Fruit fly (Drosophila melanogaster) whole organism, embryonic: ENCODE measurements around the gene Actn.

Experiments
- B-H2 ChIP-seq: fragments of 200-800 bp; sonication (Bioruptor generic); optimal IDR thresholded peaks from 2 replicates; lab custom pipeline; 2018; ENCODE audit warnings: missing biosample characterization, mild to moderate bottlenecking, missing genetic modification characterization
- Blimp-1 ChIP-seq: fragments of 200-800 bp; sonication (Bioruptor generic); optimal IDR thresholded peaks from 3 replicates; lab custom pipeline; 2018; ENCODE audit warnings: missing biosample characterization, missing genetic modification characterization, mild to moderate bottlenecking, moderate library complexity, missing genetic modification reagents
- C15 ChIP-seq: fragments of 200-800 bp; sonication (Bioruptor generic); IDR thresholded peaks from 3 replicates; pipeline ENCODE4 v1.3.6; 2022; ENCODE audit warnings: missing biosample characterization, missing genetic modification characterization
- CG10274 ChIP-seq: fragments of 200-800 bp; sonication (Bioruptor generic); optimal IDR thresholded peaks from 3 replicates; lab custom pipeline; 2017; ENCODE audit warnings: missing biosample characterization, mild to moderate bottlenecking, missing genetic modification characterization
- CG11093 ChIP-seq: fragments of 200-800 bp; sonication (Bioruptor generic); IDR thresholded peaks from 3 replicates; pipeline ENCODE4 v1.3.6; 2022; ENCODE audit warnings: missing biosample characterization, missing genetic modification characterization
- CG11696 ChIP-seq: fragments of 200-800 bp; sonication (Bioruptor generic); IDR thresholded peaks from 2 replicates; pipeline ENCODE4 v1.3.6; 2022; ENCODE audit warnings: missing biosample characterization, missing genetic modification characterization
- CG17361 ChIP-seq: fragments of 200-800 bp; sonication (Bioruptor generic); IDR thresholded peaks from 3 replicates; pipeline ENCODE4 v1.3.6; 2022; ENCODE audit warnings: missing biosample characterization, missing genetic modification characterization
- CG2199 ChIP-seq: fragments of 200-800 bp; sonication (Bioruptor generic); IDR thresholded peaks from 3 replicates; pipeline ENCODE4 v1.3.6; 2022; ENCODE audit warnings: missing biosample characterization, missing genetic modification characterization
- CG31224 ChIP-seq: fragments of 200-800 bp; sonication (Bioruptor generic); IDR thresholded peaks from 2 replicates; pipeline ENCODE4 v1.3.6; 2022; ENCODE audit warnings: missing biosample characterization, missing genetic modification characterization
- CG32767 ChIP-seq: fragments of 200-800 bp; sonication (Bioruptor generic); IDR thresholded peaks from 2 replicates; pipeline ENCODE4 v1.3.6; 2022; ENCODE audit warnings: missing biosample characterization, missing genetic modification characterization
- CG34376 ChIP-seq: fragments of 200-800 bp; sonication (Bioruptor generic); optimal IDR thresholded peaks from 2 replicates; lab custom pipeline; 2018; ENCODE audit warnings: missing biosample characterization, mild to moderate bottlenecking, missing genetic modification characterization
- CG4424 ChIP-seq: fragments of 200-800 bp; sonication (Bioruptor generic); optimal IDR thresholded peaks from 3 replicates; lab custom pipeline; 2016; ENCODE audit warnings: missing biosample characterization, missing genetic modification characterization
- CG7839 ChIP-seq: fragments of 200-800 bp; sonication (Bioruptor generic); optimal IDR thresholded peaks from 3 replicates; lab custom pipeline; 2018; ENCODE audit warnings: missing biosample characterization, mild to moderate bottlenecking, missing genetic modification characterization, moderate library complexity
- CG8924 ChIP-seq: fragments of 200-800 bp; optimal IDR thresholded peaks from 3 replicates; lab custom pipeline; 2019; ENCODE audit warnings: missing biosample characterization, mild to moderate bottlenecking, missing genetic modification characterization, moderate library complexity
- CG8944 ChIP-seq: fragments of 200-800 bp; sonication (Bioruptor generic); optimal IDR thresholded peaks from 3 replicates; lab custom pipeline; 2016; ENCODE audit warnings: missing biosample characterization, missing genetic modification characterization
- CG9609 ChIP-seq: fragments of 200-800 bp; sonication (Bioruptor generic); optimal IDR thresholded peaks from 3 replicates; lab custom pipeline; 2016; ENCODE audit warnings: missing biosample characterization, missing genetic modification characterization
- D ChIP-seq, 2 experiments: fragments of 200-800 bp in 1 of 2; fragments of >200 bp in 1 of 2; sonication (Bioruptor generic) in 1 of 2; optimal IDR thresholded peaks; 2 replicates in 1 of 2; 3 replicates in 1 of 2; lab custom pipeline; 2017; ENCODE audit warnings: mild to moderate bottlenecking in 1 of 2, missing biosample characterization in 1 of 2, missing genetic modification characterization in 1 of 2, missing genetic modification reagents in 1 of 2
- D19A ChIP-seq: fragments of 200-800 bp; optimal IDR thresholded peaks from 3 replicates; lab custom pipeline; 2019; ENCODE audit warnings: missing biosample characterization, mild to moderate bottlenecking, missing genetic modification characterization, moderate library complexity
- Deaf1 ChIP-seq: fragments of 200-800 bp; optimal IDR thresholded peaks from 3 replicates; lab custom pipeline; 2019; ENCODE audit warnings: missing biosample characterization, mild to moderate bottlenecking, missing genetic modification characterization, moderate library complexity
- GATAe ChIP-seq: fragments of 200-800 bp; sonication (Bioruptor generic); conservative IDR thresholded peaks from 2 replicates; pipeline ENCODE4 v1.3.6; 2022; ENCODE audit warnings: missing biosample characterization, missing genetic modification characterization
- Gug ChIP-seq: fragments of 200-800 bp; sonication (Bioruptor generic); IDR thresholded peaks from 4 replicates; pipeline ENCODE4 v1.3.6; 2022; ENCODE audit warnings: missing biosample characterization, missing genetic modification characterization
- Hand ChIP-seq: fragments of 200-800 bp; sonication (Bioruptor generic); optimal IDR thresholded peaks from 2 replicates; lab custom pipeline; 2017; ENCODE audit warnings: mild to moderate bottlenecking, missing biosample characterization, missing genetic modification reagents, missing genetic modification characterization
- Mad ChIP-seq: fragments of 200-800 bp; sonication (Bioruptor generic); optimal IDR thresholded peaks from 2 replicates; lab custom pipeline; 2016; ENCODE audit warnings: missing biosample characterization, missing genetic modification characterization
- Nf-YB ChIP-seq: fragments of 200-800 bp; sonication (Bioruptor generic); optimal IDR thresholded peaks from 3 replicates; lab custom pipeline; 2019; ENCODE audit warnings: missing biosample characterization, mild to moderate bottlenecking, missing genetic modification characterization, moderate library complexity
- Pdp1 ChIP-seq, 2 experiments: fragments of 200-800 bp; sonication (Bioruptor generic); optimal IDR thresholded peaks; 3 replicates each; lab custom pipeline; 2016; ENCODE audit warnings: missing biosample characterization in 2 of 2, missing genetic modification characterization in 2 of 2, mild to moderate bottlenecking in 1 of 2, moderate library complexity in 1 of 2
- Sry-β ChIP-seq: fragments of 200-800 bp; sonication (Bioruptor generic); optimal IDR thresholded peaks from 2 replicates; lab custom pipeline; 2018; ENCODE audit warnings: missing biosample characterization, mild to moderate bottlenecking, missing genetic modification characterization, moderate library complexity
- Taf1 ChIP-seq: fragments of 200-800 bp; sonication (Bioruptor generic); IDR thresholded peaks from 2 replicates; pipeline ENCODE4 v1.3.6; 2022; ENCODE audit warnings: missing biosample characterization, missing genetic modification characterization
- ac ChIP-seq: fragments of 200-800 bp; sonication (Bioruptor generic); optimal IDR thresholded peaks from 3 replicates; lab custom pipeline; 2017; ENCODE audit warnings: missing biosample characterization, mild to moderate bottlenecking, missing genetic modification characterization
- amos ChIP-seq: fragments of 200-800 bp; sonication (Bioruptor generic); IDR thresholded peaks from 2 replicates; pipeline ENCODE4 v1.3.6; 2022; ENCODE audit warnings: missing biosample characterization, missing genetic modification characterization; ENCODE audit not compliant: partially characterized antibody
- bowl ChIP-seq: fragments of 200-800 bp; sonication (Bioruptor generic); IDR thresholded peaks from 2 replicates; pipeline ENCODE4 v1.3.6; 2022; ENCODE audit warnings: missing biosample characterization, missing genetic modification characterization
- br ChIP-seq: fragments of >200 bp; optimal IDR thresholded peaks from 2 replicates; lab custom pipeline; 2017
- cato ChIP-seq: fragments of 200-800 bp; sonication (Bioruptor generic); optimal IDR thresholded peaks from 2 replicates; lab custom pipeline; 2016; ENCODE audit warnings: missing biosample characterization, missing genetic modification characterization, borderline replicate concordance
- cg ChIP-seq: fragments of 200-800 bp; sonication (Bioruptor generic); optimal IDR thresholded peaks from 3 replicates; lab custom pipeline; 2019; ENCODE audit warnings: missing biosample characterization, mild to moderate bottlenecking, missing genetic modification characterization, moderate library complexity
- cwo ChIP-seq: fragments of 200-800 bp; sonication (Bioruptor generic); optimal IDR thresholded peaks from 3 replicates; lab custom pipeline; 2017; ENCODE audit warnings: missing biosample characterization, missing genetic modification characterization, mild to moderate bottlenecking, moderate library complexity, missing genetic modification reagents
- dati ChIP-seq: fragments of 200-800 bp; sonication (Bioruptor generic); IDR thresholded peaks from 2 replicates; pipeline ENCODE4 v1.3.6; 2022; ENCODE audit warnings: missing biosample characterization, missing genetic modification characterization
- dm ChIP-seq: fragments of 200-800 bp; sonication (Bioruptor generic); optimal IDR thresholded peaks from 3 replicates; lab custom pipeline; 2016; ENCODE audit warnings: missing biosample characterization, missing genetic modification characterization
- emc ChIP-seq: fragments of 200-800 bp; sonication (Bioruptor generic); optimal IDR thresholded peaks from 2 replicates; lab custom pipeline; 2016; ENCODE audit warnings: missing biosample characterization, missing genetic modification characterization
- ems ChIP-seq: fragments of 200-800 bp; sonication (Bioruptor generic); optimal IDR thresholded peaks from 3 replicates; lab custom pipeline; 2016; ENCODE audit warnings: missing biosample characterization, missing genetic modification characterization
- esg ChIP-seq: fragments of 200-800 bp; sonication (Bioruptor generic); conservative IDR thresholded peaks from 2 replicates; pipeline ENCODE4 v1.3.6; 2022; ENCODE audit warnings: missing biosample characterization, missing genetic modification characterization
- fd102C ChIP-seq: fragments of 200-800 bp; sonication (Bioruptor generic); optimal IDR thresholded peaks from 2 replicates; lab custom pipeline; 2018; ENCODE audit warnings: missing biosample characterization, mild to moderate bottlenecking, missing genetic modification characterization, moderate library complexity
- fd3F ChIP-seq: fragments of 200-800 bp; sonication (Bioruptor generic); optimal IDR thresholded peaks from 2 replicates; lab custom pipeline; 2018; ENCODE audit warnings: missing biosample characterization, mild to moderate bottlenecking, missing genetic modification characterization, moderate library complexity
- gcm ChIP-seq: fragments of 200-800 bp; sonication (Bioruptor generic); optimal IDR thresholded peaks from 2 replicates; lab custom pipeline; 2019; ENCODE audit warnings: missing biosample characterization, mild to moderate bottlenecking, missing genetic modification characterization, moderate library complexity
- h ChIP-seq: fragments of >200 bp; optimal IDR thresholded peaks from 2 replicates; lab custom pipeline; 2017
- jigr1 ChIP-seq: fragments of 200-800 bp; sonication (Bioruptor generic); IDR thresholded peaks from 3 replicates; pipeline ENCODE4 v1.3.6; 2022; ENCODE audit warnings: missing biosample characterization, missing genetic modification characterization
- klu ChIP-seq: fragments of 200-800 bp; sonication (Bioruptor generic); IDR thresholded peaks from 2 replicates; pipeline ENCODE4 v1.3.6; 2022; ENCODE audit warnings: missing biosample characterization, missing genetic modification characterization
- mld ChIP-seq: fragments of 200-800 bp; sonication (Bioruptor generic); IDR thresholded peaks from 3 replicates; pipeline ENCODE4 v1.3.6; 2022; ENCODE audit warnings: missing biosample characterization, missing genetic modification characterization; ENCODE audit not compliant: partially characterized antibody
- peb ChIP-seq: fragments of 200-800 bp; sonication (Bioruptor generic); IDR thresholded peaks from 2 replicates; pipeline ENCODE4 v1.3.6; 2022; ENCODE audit warnings: missing biosample characterization, missing genetic modification characterization
- sqz ChIP-seq: fragments of 200-800 bp; sonication (Bioruptor generic); optimal IDR thresholded peaks from 3 replicates; lab custom pipeline; 2018; ENCODE audit warnings: missing biosample characterization, mild to moderate bottlenecking, missing genetic modification characterization
- stwl ChIP-seq: fragments of 200-800 bp; sonication (Bioruptor generic); optimal IDR thresholded peaks from 3 replicates; lab custom pipeline; 2018; ENCODE audit warnings: missing biosample characterization, mild to moderate bottlenecking, missing genetic modification characterization, moderate library complexity
- ttk ChIP-seq: fragments of 200-800 bp; sonication (Bioruptor generic); IDR thresholded peaks from 2 replicates; pipeline ENCODE4 v2.1.2; 2022; ENCODE audit warnings: missing biosample characterization, missing genetic modification characterization
- vfl ChIP-seq: fragments of 200-800 bp; sonication (Bioruptor generic); optimal IDR thresholded peaks from 2 replicates; lab custom pipeline; 2016; ENCODE audit warnings: missing biosample characterization, missing genetic modification characterization
- zf30C ChIP-seq: fragments of 200-800 bp; sonication (Bioruptor generic); optimal IDR thresholded peaks from 3 replicates; lab custom pipeline; 2018; ENCODE audit warnings: missing biosample characterization, mild to moderate bottlenecking, missing genetic modification characterization

The Actn gene

dm6 chrX:2061119-2061518, 19.0 kb upstream of the Actn start (continued):
- TF ChIP-seq D (optimal IDR thresholded peaks at IDR 0.05; lab: Kevin White, UChicago) = no peak
- peak; percentile 24 for TF ChIP-seq D (GFP tag; optimal IDR thresholded peaks at IDR 0.05; lab: Kevin White, UChicago)
- TF ChIP-seq stwl (tag; lab: Kevin White, UChicago) = no peak
- no peak for TF ChIP-seq CG2199 (GFP tag; lab: Robert Waterston, UW)
- TF ChIP-seq CG10274 (GFP tag; lab: Kevin White, UChicago) = peak; percentile 8
- no peak for TF ChIP-seq CG11696 (GFP tag; lab: Robert Waterston, UW)
- no peak for TF ChIP-seq cato (GFP tag; lab: Kevin White, UChicago)
- TF ChIP-seq dati (GFP tag; lab: Robert Waterston, UW) = no peak
- TF ChIP-seq GATAe (GFP tag; lab: Robert Waterston, UW) = no peak
- TF ChIP-seq peb (GFP tag; lab: Robert Waterston, UW) = no peak
- no peak for TF ChIP-seq klu (GFP tag; lab: Robert Waterston, UW)
- TF ChIP-seq ems (GFP tag; lab: Kevin White, UChicago) = no peak
- TF ChIP-seq zf30C = no peak
- TF ChIP-seq Taf1 = no peak
- no peak for TF ChIP-seq CG32767
- TF ChIP-seq Deaf1 (tag; lab: Kevin White, UChicago) = peak; percentile 66
- no peak for TF ChIP-seq CG8944 (GFP tag; lab: Kevin White, UChicago)
- TF ChIP-seq CG34376 (GFP tag; lab: Kevin White, UChicago) = peak; percentile 16
- no peak for TF ChIP-seq CG9609
- peak; percentile 79 for TF ChIP-seq cg (GFP tag; lab: Kevin White, UChicago)
- TF ChIP-seq CG17361 (GFP tag; lab: Robert Waterston, UW) = no peak; the same call in 2 of the 3 replicates
- TF ChIP-seq Gug = no peak
- no peak for TF ChIP-seq sqz (GFP tag; lab: Kevin White, UChicago)
- TF ChIP-seq vfl (GFP tag; lab: Kevin White, UChicago) = no peak
- TF ChIP-seq Nf-YB = peak; percentile 18
- peak; percentile 93 for TF ChIP-seq Sry-β
- no peak for TF ChIP-seq dm (GFP tag; lab: Kevin White, UChicago)
- peak; percentile 17 for TF ChIP-seq D19A (tag; lab: Kevin White, UChicago)
- no peak for TF ChIP-seq esg (GFP tag; lab: Robert Waterston, UW)
- no peak for TF ChIP-seq fd102C (GFP tag; lab: Kevin White, UChicago)
- peak; percentile 42 for TF ChIP-seq Blimp-1 (GFP tag; lab: Kevin White, UChicago)
- TF ChIP-seq mld (GFP tag; lab: Robert Waterston, UW) = no peak
- peak; percentile 5 for TF ChIP-seq ac (GFP tag; lab: Kevin White, UChicago)
- TF ChIP-seq ttk (GFP tag; lab: Robert Waterston, UW) = no peak
- no peak for TF ChIP-seq br (lab: Kevin White, UChicago)
- no peak for TF ChIP-seq CG11093 (GFP tag; lab: Robert Waterston, UW)
- no peak for TF ChIP-seq fd3F (GFP tag; lab: Kevin White, UChicago)
- no peak for TF ChIP-seq C15 (GFP tag; lab: Robert Waterston, UW)
- TF ChIP-seq cwo (GFP tag; lab: Kevin White, UChicago) = no peak
- TF ChIP-seq gcm (GFP tag; lab: Kevin White, UChicago) = peak; percentile 38
- no peak for TF ChIP-seq B-H2 (GFP tag; lab: Kevin White, UChicago)
- peak; percentile 23 for TF ChIP-seq CG4424 (GFP tag; lab: Kevin White, UChicago)
- TF ChIP-seq Mad (GFP tag; lab: Kevin White, UChicago) = no peak
- TF ChIP-seq jigr1 = no peak
- peak; percentile 40 for TF ChIP-seq CG8924 (tag; lab: Kevin White, UChicago)
- peak; percentile 51 for TF ChIP-seq CG7839 (tag; lab: Kevin White, UChicago)
- no peak for TF ChIP-seq amos (GFP tag; lab: Robert Waterston, UW)
- no peak for TF ChIP-seq bowl (GFP tag; lab: Robert Waterston, UW)
- TF ChIP-seq Hand (GFP tag; lab: Kevin White, UChicago) = no peak
- TF ChIP-seq CG31224 (GFP tag; lab: Robert Waterston, UW) = no peak
- TF ChIP-seq h (lab: Kevin White, UChicago) = no peak
- TF ChIP-seq emc (GFP tag; lab: Kevin White, UChicago) = no peak
- peak; percentile 0 to 18 for TF ChIP-seq Pdp1 (GFP tag; optimal IDR thresholded peaks at IDR 0.05; lab: Kevin White, UChicago)
